Fruit fly (Drosophila melanogaster): ENCODE results near the gene Mnt.

Gene Mnt

DNA sequence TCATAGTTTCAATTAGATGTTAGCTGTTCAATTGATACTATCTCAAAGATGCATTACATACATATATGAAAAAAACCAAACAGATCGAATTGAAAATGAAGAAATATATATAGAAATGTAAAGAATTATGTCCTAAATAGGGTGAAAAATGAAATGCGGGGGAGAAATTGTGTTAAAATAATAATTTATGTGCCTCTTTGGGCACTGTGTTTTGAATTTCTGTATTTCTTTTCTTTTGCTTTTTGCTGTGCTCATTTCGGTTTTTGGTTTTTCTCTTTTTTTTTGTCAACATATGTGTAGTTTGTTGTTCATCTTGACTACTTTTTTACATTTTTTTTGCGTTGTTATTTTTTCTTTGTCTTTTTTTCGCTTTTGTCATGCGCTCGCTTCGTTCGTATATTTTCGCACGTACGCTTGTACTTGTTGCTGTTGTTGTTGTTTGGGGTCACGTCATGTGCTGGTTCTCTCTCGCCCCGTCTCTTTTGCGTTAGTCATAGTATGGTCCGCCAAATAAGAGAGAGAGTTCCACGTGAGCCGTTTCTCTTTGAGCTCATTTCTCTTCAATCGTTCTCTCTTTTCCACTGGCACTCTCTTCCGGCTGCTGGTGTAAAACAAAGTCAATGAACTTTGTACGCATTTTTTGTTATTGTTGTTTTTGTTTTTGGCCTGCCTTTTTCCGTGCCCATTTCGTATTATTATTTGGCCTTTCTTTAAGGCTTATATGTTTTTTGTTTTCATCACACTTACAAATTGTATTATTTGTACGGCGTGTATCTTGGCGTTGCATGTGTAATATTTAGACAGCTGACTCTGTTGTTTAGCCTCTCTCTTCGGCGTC is 23.8 kb downstream of the Mnt start (continued):
- TF ChIP-seq sage (GFP tag; optimal IDR thresholded peaks at IDR 0.05): peak; percentile 37
- no peak for TF ChIP-seq CG9705 (GFP tag; optimal IDR thresholded peaks at IDR 0.05)
- TF ChIP-seq brk (GFP tag; optimal IDR thresholded peaks at IDR 0.05): peak; percentile 29
- TF ChIP-seq sv (GFP tag; optimal IDR thresholded peaks at IDR 0.05): no peak
- peak; percentile 70 for TF ChIP-seq ey (GFP tag; optimal IDR thresholded peaks at IDR 0.05)
- peak; percentile 87 for TF ChIP-seq Sp1 (GFP tag; optimal IDR thresholded peaks at IDR 0.05)
- peak in 1 of 2 experiments; percentile 86 for TF ChIP-seq foxo (GFP tag; optimal IDR thresholded peaks at IDR 0.05)
- no peak for TF ChIP-seq Hr78 (GFP tag; optimal IDR thresholded peaks at IDR 0.05)

dm6 chrX:3696540-3697206 is 25.1 kb downstream of the Mnt start:
- TF ChIP-seq h (GFP tag; optimal IDR thresholded peaks at IDR 0.05): peak; percentile 1
- TF ChIP-seq dmrt93B (GFP tag; optimal IDR thresholded peaks at IDR 0.05): no peak
- no peak for TF ChIP-seq HLH106 (tag; optimal IDR thresholded peaks at IDR 0.05)
- no peak for TF ChIP-seq jim (GFP tag; optimal IDR thresholded peaks at IDR 0.05)
- TF ChIP-seq Hnf4 (GFP tag; optimal IDR thresholded peaks at IDR 0.05): peak; percentile 22
- TF ChIP-seq Sp1 (GFP tag; optimal IDR thresholded peaks at IDR 0.05): no peak
- peak; percentile 22 for TF ChIP-seq Dif (GFP tag; optimal IDR thresholded peaks at IDR 0.05; ENCODE audit: partially characterized antibody)
- no peak for TF ChIP-seq sv (GFP tag; optimal IDR thresholded peaks at IDR 0.05)
- TF ChIP-seq rgr (GFP tag; optimal IDR thresholded peaks at IDR 0.05): peak; percentile 30
- TF ChIP-seq dl (GFP tag; optimal IDR thresholded peaks at IDR 0.05; ENCODE audit: insufficient read depth in 1 of 2, partially characterized antibody in 2 of 2): peak in 1 of 2 experiments; percentile 27
- TF ChIP-seq dsf (GFP tag; optimal IDR thresholded peaks at IDR 0.05; ENCODE audit: borderline replicate concordance): no peak
- TF ChIP-seq Abd-B (GFP tag; optimal IDR thresholded peaks at IDR 0.05): no peak
- TF ChIP-seq woc (GFP tag; optimal IDR thresholded peaks at IDR 0.05): no peak
- TF ChIP-seq OdsH (GFP tag; optimal IDR thresholded peaks at IDR 0.05): peak; percentile 10
- no peak for TF ChIP-seq N (GFP tag; optimal IDR thresholded peaks at IDR 0.05)
- TF ChIP-seq tai (GFP tag; optimal IDR thresholded peaks at IDR 0.05): no peak
- TF ChIP-seq ey (GFP tag; optimal IDR thresholded peaks at IDR 0.05): peak; percentile 9
- TF ChIP-seq fru (GFP tag; optimal IDR thresholded peaks at IDR 0.05): peak; percentile 25
- peak in 1 of 2 experiments; percentile 29 for TF ChIP-seq foxo (GFP tag; optimal IDR thresholded peaks at IDR 0.05)

- peak; percentile 5 for TF ChIP-seq fru (GFP tag; optimal IDR thresholded peaks at IDR 0.05)
- peak; percentile 66 for TF ChIP-seq Hnf4 (GFP tag; optimal IDR thresholded peaks at IDR 0.05)
- peak; percentile 10 for TF ChIP-seq CG9705 (GFP tag; optimal IDR thresholded peaks at IDR 0.05)
- peak; percentile 8 for TF ChIP-seq rgr (GFP tag; optimal IDR thresholded peaks at IDR 0.05)
- no peak for TF ChIP-seq foxo (GFP tag; optimal IDR thresholded peaks at IDR 0.05)
- peak; percentile 36 for TF ChIP-seq Sp1 (GFP tag; optimal IDR thresholded peaks at IDR 0.05)
- TF ChIP-seq dmrt93B (GFP tag; optimal IDR thresholded peaks at IDR 0.05): peak; percentile 0
- TF ChIP-seq h (GFP tag; optimal IDR thresholded peaks at IDR 0.05): no peak
- peak; percentile 57 for TF ChIP-seq woc (GFP tag; optimal IDR thresholded peaks at IDR 0.05)
- peak; percentile 12 for TF ChIP-seq OdsH (GFP tag; optimal IDR thresholded peaks at IDR 0.05)
- TF ChIP-seq Jra (GFP tag; optimal IDR thresholded peaks at IDR 0.05): peak; percentile 2
- no peak for TF ChIP-seq psq (GFP tag; optimal IDR thresholded peaks at IDR 0.05)
These were observed 32.6 kb downstream of the Mnt start for dm6 chrX:3704204-3704660.

DNA sequence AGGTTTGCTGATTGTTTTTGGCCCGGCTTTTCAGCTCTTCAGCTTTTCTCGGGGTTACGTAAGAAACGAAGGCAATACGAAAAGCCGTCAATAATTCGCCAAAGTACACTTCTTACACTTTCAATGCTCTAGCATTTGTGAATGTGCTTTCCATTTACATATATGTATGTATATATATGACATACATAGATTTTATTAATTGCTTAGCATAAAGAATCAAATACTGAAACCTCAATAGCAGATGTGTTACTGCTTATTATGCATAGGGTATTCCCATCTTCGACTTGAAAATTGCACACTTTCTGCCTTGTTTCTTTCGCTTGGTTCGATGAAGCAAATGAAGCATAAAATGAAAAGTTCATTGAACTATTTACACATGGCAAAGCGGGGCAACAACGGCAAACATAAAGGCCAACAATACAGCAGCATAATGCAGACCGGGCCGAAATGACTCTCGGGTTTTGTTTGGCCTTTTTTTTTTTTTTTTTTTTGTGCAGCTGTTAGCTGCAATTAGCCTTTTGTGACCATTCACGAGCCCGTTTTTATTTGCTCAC is 39.0 kb downstream of the Mnt start:
- TF ChIP-seq tai (GFP tag; optimal IDR thresholded peaks at IDR 0.05) (no peak), N (GFP tag; optimal IDR thresholded peaks at IDR 0.05) (no peak), Dfd (GFP tag; optimal IDR thresholded peaks at IDR 0.05) (no peak), CG9705 (GFP tag; optimal IDR thresholded peaks at IDR 0.05) (no peak), psq (GFP tag; optimal IDR thresholded peaks at IDR 0.05) (peak; percentile 21), Vsx2 (GFP tag; optimal IDR thresholded peaks at IDR 0.05; ENCODE audit: partially characterized antibody) (no peak), woc (GFP tag; optimal IDR thresholded peaks at IDR 0.05) (peak; percentile 11), Jra (GFP tag; optimal IDR thresholded peaks at IDR 0.05) (no peak), jim (GFP tag; optimal IDR thresholded peaks at IDR 0.05) (no peak), Hnf4 (GFP tag; optimal IDR thresholded peaks at IDR 0.05) (no peak), h (GFP tag; optimal IDR thresholded peaks at IDR 0.05) (peak; percentile 2)
